Fruit fly (Drosophila melanogaster) whole organism, embryonic: Measurements from ENCODE around the gene CG34427.

Experiments
- B-H2 ChIP-seq: fragments of 200-800 bp; sonication (Bioruptor generic); optimal IDR thresholded peaks from 2 replicates; lab custom pipeline; 2018; ENCODE audit warnings: missing biosample characterization, mild to moderate bottlenecking, missing genetic modification characterization
- CG11247 ChIP-seq: fragments of 200-800 bp; sonication (Bioruptor generic); IDR thresholded peaks from 2 replicates; pipeline ENCODE4 v1.3.6; 2022; ENCODE audit warnings: missing biosample characterization, missing genetic modification characterization
- CG11504 ChIP-seq: fragments of 200-800 bp; sonication (Bioruptor generic); optimal IDR thresholded peaks from 3 replicates; lab custom pipeline; 2019; ENCODE audit warnings: missing biosample characterization, mild to moderate bottlenecking, missing genetic modification characterization, moderate library complexity
- CG13624 ChIP-seq: fragments of 200-800 bp; sonication (Bioruptor generic); optimal IDR thresholded peaks from 2 replicates; lab custom pipeline; 2016; ENCODE audit warnings: missing biosample characterization, missing genetic modification characterization
- CG14667 ChIP-seq: fragments of 200-800 bp; sonication (Bioruptor generic); IDR thresholded peaks from 2 replicates; pipeline ENCODE4 v1.3.6; 2022; ENCODE audit warnings: missing biosample characterization, missing genetic modification characterization
- CG1602 ChIP-seq: fragments of 200-800 bp; sonication (Bioruptor generic); optimal IDR thresholded peaks from 3 replicates; lab custom pipeline; 2016; ENCODE audit warnings: missing biosample characterization, missing genetic modification characterization
- CG17802 ChIP-seq: fragments of 200-800 bp; sonication (Bioruptor generic); optimal IDR thresholded peaks from 2 replicates; lab custom pipeline; 2018; ENCODE audit warnings: missing biosample characterization, mild to moderate bottlenecking, missing genetic modification characterization, moderate library complexity
- CG2678 ChIP-seq: fragments of 200-800 bp; sonication (Bioruptor generic); optimal IDR thresholded peaks from 3 replicates; lab custom pipeline; 2019; ENCODE audit warnings: missing biosample characterization, mild to moderate bottlenecking, missing genetic modification characterization, moderate library complexity
- CG2712 ChIP-seq: fragments of 200-800 bp; optimal IDR thresholded peaks from 3 replicates; lab custom pipeline; 2019; ENCODE audit warnings: missing biosample characterization, mild to moderate bottlenecking, missing genetic modification characterization, moderate library complexity
- CG3163 ChIP-seq: fragments of 200-800 bp; sonication (Bioruptor generic); optimal IDR thresholded peaks from 3 replicates; lab custom pipeline; 2016; ENCODE audit warnings: missing biosample characterization, missing genetic modification characterization
- CG32532 ChIP-seq: fragments of 200-800 bp; sonication (Bioruptor generic); IDR thresholded peaks from 2 replicates; pipeline ENCODE4 v1.3.6; 2022; ENCODE audit warnings: missing biosample characterization, missing genetic modification characterization
- CG4360 ChIP-seq: fragments of 200-800 bp; sonication (Bioruptor generic); IDR thresholded peaks from 2 replicates; pipeline ENCODE4 v1.3.6; 2022; ENCODE audit warnings: missing biosample characterization, missing genetic modification characterization
- CG4424 ChIP-seq: fragments of 200-800 bp; sonication (Bioruptor generic); optimal IDR thresholded peaks from 3 replicates; lab custom pipeline; 2016; ENCODE audit warnings: missing biosample characterization, missing genetic modification characterization
- CG4854 ChIP-seq: fragments of 200-800 bp; sonication (Bioruptor generic); optimal IDR thresholded peaks from 2 replicates; lab custom pipeline; 2016; ENCODE audit warnings: missing biosample characterization, missing genetic modification characterization, inconsistent platforms
- CG6689 ChIP-seq: fragments of 200-800 bp; sonication (Bioruptor generic); IDR thresholded peaks from 2 replicates; pipeline ENCODE4 v1.3.6; 2022; ENCODE audit warnings: missing biosample characterization, missing genetic modification characterization
- CG7372 ChIP-seq: fragments of 200-800 bp; sonication (Bioruptor generic); IDR thresholded peaks from 2 replicates; pipeline ENCODE4 v1.3.6; 2022; ENCODE audit warnings: missing biosample characterization, missing genetic modification characterization
- CG7745 ChIP-seq: fragments of 200-800 bp; sonication (Bioruptor generic); optimal IDR thresholded peaks from 2 replicates; lab custom pipeline; 2018; ENCODE audit warnings: missing biosample characterization, mild to moderate bottlenecking, missing genetic modification characterization, moderate library complexity
- CG9215 ChIP-seq: fragments of 200-800 bp; sonication (Bioruptor generic); IDR thresholded peaks from 2 replicates; pipeline ENCODE4 v1.3.6; 2022; ENCODE audit warnings: missing biosample characterization, missing genetic modification characterization
- CG9437 ChIP-seq: fragments of 200-800 bp; sonication (Bioruptor generic); optimal IDR thresholded peaks from 2 replicates; lab custom pipeline; 2018; ENCODE audit warnings: missing biosample characterization, mild to moderate bottlenecking, missing genetic modification characterization
- CkIIα-i1 ChIP-seq: fragments of 200-800 bp; sonication (Bioruptor generic); IDR thresholded peaks from 2 replicates; pipeline ENCODE4 v1.3.6; 2022; ENCODE audit warnings: missing biosample characterization, missing genetic modification characterization
- Gug ChIP-seq: fragments of 200-800 bp; sonication (Bioruptor generic); IDR thresholded peaks from 4 replicates; pipeline ENCODE4 v1.3.6; 2022; ENCODE audit warnings: missing biosample characterization, missing genetic modification characterization
- HLH4C ChIP-seq: fragments of 200-800 bp; sonication (Bioruptor generic); IDR thresholded peaks from 3 replicates; pipeline ENCODE4 v1.3.6; 2022; ENCODE audit warnings: missing biosample characterization, missing genetic modification characterization; ENCODE audit not compliant: partially characterized antibody
- HLH54F ChIP-seq: fragments of 200-800 bp; sonication (Bioruptor generic); optimal IDR thresholded peaks from 3 replicates; lab custom pipeline; 2016; ENCODE audit warnings: missing biosample characterization, missing genetic modification characterization
- MTF-1 ChIP-seq: fragments of 200-800 bp; sonication (Bioruptor generic); optimal IDR thresholded peaks from 2 replicates; lab custom pipeline; 2018; ENCODE audit warnings: missing biosample characterization, mild to moderate bottlenecking, missing genetic modification characterization, borderline replicate concordance
- Mes4 ChIP-seq: fragments of 200-800 bp; sonication (Bioruptor generic); optimal IDR thresholded peaks from 2 replicates; lab custom pipeline; 2016; ENCODE audit warnings: missing biosample characterization, missing genetic modification characterization
- NFAT ChIP-seq: fragments of 200-800 bp; sonication (Bioruptor generic); IDR thresholded peaks from 2 replicates; pipeline ENCODE4 v1.3.6; 2022; ENCODE audit warnings: missing biosample characterization, missing genetic modification characterization
- Nf-YC ChIP-seq: fragments of 200-800 bp; optimal IDR thresholded peaks from 3 replicates; lab custom pipeline; 2019; ENCODE audit warnings: missing biosample characterization, mild to moderate bottlenecking, missing genetic modification characterization, moderate library complexity
- Trl ChIP-seq, 3 experiments: fragments of >200 bp in 2 of 3; fragments of 200-800 bp in 1 of 3; sonication (Bioruptor generic) in 1 of 3; optimal IDR thresholded peaks; 2 replicates in 1 of 3; 3 replicates in 2 of 3; lab custom pipeline; 2016 to 2017; ENCODE audit warnings: missing biosample characterization in 1 of 3, missing genetic modification characterization in 1 of 3
- aop ChIP-seq: fragments of 200-800 bp; sonication (Bioruptor generic); IDR thresholded peaks from 2 replicates; pipeline ENCODE4 v1.3.6; 2022; ENCODE audit warnings: missing biosample characterization, missing genetic modification characterization
- bsh ChIP-seq, 2 experiments: fragments of 200-800 bp; sonication (Bioruptor generic); optimal IDR thresholded peaks; 2 replicates each; lab custom pipeline; 2017 to 2018; ENCODE audit warnings: mild to moderate bottlenecking in 2 of 2, missing biosample characterization in 2 of 2, missing genetic modification characterization in 2 of 2, moderate library complexity in 1 of 2
- caup ChIP-seq: fragments of 200-800 bp; sonication (Bioruptor generic); optimal IDR thresholded peaks from 3 replicates; lab custom pipeline; 2017; ENCODE audit warnings: missing biosample characterization, mild to moderate bottlenecking, missing genetic modification characterization, moderate library complexity; ENCODE audit not compliant: severe bottlenecking
- cg ChIP-seq: fragments of 200-800 bp; sonication (Bioruptor generic); optimal IDR thresholded peaks from 3 replicates; lab custom pipeline; 2019; ENCODE audit warnings: missing biosample characterization, mild to moderate bottlenecking, missing genetic modification characterization, moderate library complexity
- dati ChIP-seq: fragments of 200-800 bp; sonication (Bioruptor generic); IDR thresholded peaks from 2 replicates; pipeline ENCODE4 v1.3.6; 2022; ENCODE audit warnings: missing biosample characterization, missing genetic modification characterization
- disco-r ChIP-seq: fragments of 200-800 bp; sonication (Bioruptor generic); optimal IDR thresholded peaks from 2 replicates; lab custom pipeline; 2016; ENCODE audit warnings: missing biosample characterization, missing genetic modification characterization
- ewg ChIP-seq: fragments of 200-800 bp; sonication (Bioruptor generic); optimal IDR thresholded peaks from 3 replicates; lab custom pipeline; 2017; ENCODE audit warnings: mild to moderate bottlenecking, missing biosample characterization, missing genetic modification reagents, missing genetic modification characterization
- exex ChIP-seq: fragments of 200-800 bp; sonication (Bioruptor generic); optimal IDR thresholded peaks from 4 replicates; lab custom pipeline; 2018; ENCODE audit warnings: missing biosample characterization, mild to moderate bottlenecking, missing genetic modification characterization, moderate library complexity
- gcm2 ChIP-seq: fragments of 200-800 bp; sonication (Bioruptor generic); optimal IDR thresholded peaks from 2 replicates; lab custom pipeline; 2016; ENCODE audit warnings: missing biosample characterization, missing genetic modification characterization
- gfzf ChIP-seq: fragments of 200-800 bp; sonication (Bioruptor generic); optimal IDR thresholded peaks from 2 replicates; lab custom pipeline; 2016; ENCODE audit warnings: missing biosample characterization, mild to moderate bottlenecking, missing genetic modification characterization, moderate library complexity
- ken ChIP-seq: fragments of 200-800 bp; sonication (Bioruptor generic); IDR thresholded peaks from 3 replicates; pipeline ENCODE4 v1.3.6; 2022; ENCODE audit warnings: missing biosample characterization, missing genetic modification characterization
- lov ChIP-seq, 2 experiments: fragments of 200-800 bp in 1 of 2; fragments of >200 bp in 1 of 2; sonication (Bioruptor generic) in 1 of 2; IDR thresholded peaks in 1 of 2; optimal IDR thresholded peaks in 1 of 2; 2 replicates in 1 of 2; 3 replicates in 1 of 2; pipeline versions ENCODE4 v1.3.6 to Lab custom; 2017 to 2022; ENCODE audit warnings: missing biosample characterization in 1 of 2, missing genetic modification characterization in 1 of 2
- otp ChIP-seq: fragments of 200-800 bp; sonication (Bioruptor generic); IDR thresholded peaks from 3 replicates; pipeline ENCODE4, ENCODE4 v1.3.6; 2022; ENCODE audit warnings: missing biosample characterization, missing genetic modification characterization
- peb ChIP-seq: fragments of 200-800 bp; sonication (Bioruptor generic); IDR thresholded peaks from 2 replicates; pipeline ENCODE4 v1.3.6; 2022; ENCODE audit warnings: missing biosample characterization, missing genetic modification characterization
- pho ChIP-seq: fragments of 200-800 bp; sonication (Bioruptor generic); optimal IDR thresholded peaks from 2 replicates; lab custom pipeline; 2016; ENCODE audit warnings: missing biosample characterization, missing genetic modification characterization
- sens ChIP-seq: fragments of 200-800 bp; sonication (Bioruptor generic); peaks from one replicate; lab custom pipeline; 2016; ENCODE audit warnings: missing biosample characterization, missing genetic modification characterization
- sim ChIP-seq: fragments of 200-800 bp; sonication (Bioruptor generic); IDR thresholded peaks from 2 replicates; pipeline ENCODE4 v1.3.6; 2022; ENCODE audit warnings: missing biosample characterization, missing genetic modification characterization
- sisA ChIP-seq: fragments of 200-800 bp; sonication (Bioruptor generic); IDR thresholded peaks from 2 replicates; pipeline ENCODE4 v1.3.6; 2022; ENCODE audit warnings: missing biosample characterization, missing genetic modification characterization
- slp2 ChIP-seq: fragments of 200-800 bp; sonication (Bioruptor generic); optimal IDR thresholded peaks from 2 replicates; lab custom pipeline; 2016; ENCODE audit warnings: missing biosample characterization, missing genetic modification characterization
- stwl ChIP-seq: fragments of 200-800 bp; sonication (Bioruptor generic); optimal IDR thresholded peaks from 3 replicates; lab custom pipeline; 2018; ENCODE audit warnings: missing biosample characterization, mild to moderate bottlenecking, missing genetic modification characterization, moderate library complexity
- tna ChIP-seq: fragments of 200-800 bp; sonication (Bioruptor generic); IDR thresholded peaks from 2 replicates; pipeline ENCODE4 v1.3.6; 2022; ENCODE audit warnings: missing biosample characterization, missing genetic modification characterization; ENCODE audit not compliant: partially characterized antibody
- z ChIP-seq: fragments of 200-800 bp; sonication (Bioruptor generic); IDR thresholded peaks from 3 replicates; pipeline ENCODE4 v1.3.6; 2022; ENCODE audit warnings: missing biosample characterization, missing genetic modification characterization

CG34427 gene

dm6 chr3L:8765493-8765892 is 39.1 kb upstream of the CG34427 start (continued):
- TF ChIP-seq ewg (GFP tag; lab: Kevin White, UChicago) (no peak), CG4424 (no peak), otp (GFP tag; lab: Robert Waterston, UW) (peak; percentile 73), Trl (optimal IDR thresholded peaks at IDR 0.05; lab: Kevin White, UChicago) (no peak), Trl (GFP tag; optimal IDR thresholded peaks at IDR 0.05; lab: Kevin White, UChicago) (no peak), z (no peak), sim (GFP tag; lab: Robert Waterston, UW) (peak; percentile 72; the same call in 1 of the 2 replicates), CG11504 (tag; lab: Kevin White, UChicago) (peak; percentile 96), CG2712 (no peak), CG9215 (GFP tag; lab: Robert Waterston, UW) (no peak), peb (peak; percentile 65), gcm2 (no peak), dati (GFP tag; lab: Robert Waterston, UW) (peak; percentile 47; the same call in 1 of the 2 replicates), exex (tag; lab: Kevin White, UChicago) (no peak), CG17802 (peak; percentile 5), sisA (GFP tag; lab: Robert Waterston, UW) (peak; percentile 21; the same call in 1 of the 2 replicates), caup (GFP tag; lab: Kevin White, UChicago) (no peak), sens (GFP tag; lab: Kevin White, UChicago) (no peak), gfzf (no peak), HLH4C (GFP tag; lab: Robert Waterston, UW) (no peak), CG4854 (GFP tag; lab: Kevin White, UChicago) (no peak), CG1602 (GFP tag; lab: Kevin White, UChicago) (no peak), B-H2 (no peak), pho (GFP tag; lab: Kevin White, UChicago) (no peak), CG32532 (GFP tag; lab: Robert Waterston, UW) (0 out of 2 replicates have a peak, but pooled peaks have one; percentile 4), slp2 (no peak), CG4360 (GFP tag; lab: Robert Waterston, UW) (0 out of 2 replicates have a peak, but pooled peaks have one; percentile 4), disco-r (GFP tag; lab: Kevin White, UChicago) (no peak), CG6689 (no peak; the same call in 1 of the 2 replicates), CG7745 (tag; lab: Kevin White, UChicago) (no peak), NFAT (GFP tag; lab: Robert Waterston, UW) (no peak), aop (GFP tag; lab: Robert Waterston, UW) (no peak), Mes4 (GFP tag; lab: Kevin White, UChicago) (no peak), stwl (tag; lab: Kevin White, UChicago) (peak; percentile 20), ken (GFP tag; lab: Robert Waterston, UW) (peak; percentile 59), MTF-1 (GFP tag; lab: Kevin White, UChicago) (peak; percentile 51), lov (optimal IDR thresholded peaks at IDR 0.05; lab: Kevin White, UChicago) (no peak), lov (GFP tag; IDR thresholded peaks at IDR 0.05; lab: Robert Waterston, UW) (peak; percentile 28; the same call in 2 of the 3 replicates), tna (GFP tag; lab: Robert Waterston, UW) (no peak), CG3163 (no peak), CG7372 (GFP tag; lab: Robert Waterston, UW) (0 out of 2 replicates have a peak, but pooled peaks have one; percentile 5), HLH54F (GFP tag; lab: Kevin White, UChicago) (no peak), CG13624 (GFP tag; lab: Kevin White, UChicago) (no peak), CG14667 (peak; percentile 21; the same call in 1 of the 2 replicates), CG2678 (tag; lab: Kevin White, UChicago) (no peak), CkIIα-i1 (GFP tag; lab: Robert Waterston, UW) (no peak), bsh (GFP tag; optimal IDR thresholded peaks at IDR 0.05; lab: Kevin White, UChicago) (peak in 1 of 2 experiments; percentile 81), Gug (GFP tag; lab: Robert Waterston, UW) (no peak), Nf-YC (tag; lab: Kevin White, UChicago) (no peak), CG9437 (GFP tag; lab: Kevin White, UChicago) (no peak), CG11247 (GFP tag; lab: Robert Waterston, UW) (peak; percentile 35), cg (peak; percentile 10)
